Worm (Caenorhabditis elegans) whole organism, L4 larva: ENCODE results near the gene K09A9.8.

ENCODE experiments used
- Y48G9A.11 ChIP-seq: fragments of 200-800 bp; sonication (Bioruptor generic); IDR thresholded peaks from 2 replicates; pipeline ENCODE4 v1.3.6; 2022; ENCODE audit warnings: missing genetic modification reagents, missing genetic modification characterization, missing compliant biosample characterization
- ZK546.5 ChIP-seq, 2 experiments: sonication (generic microtip); optimal IDR thresholded peaks; 2 replicates each; lab custom pipeline; 2017; ENCODE audit warnings: missing biosample characterization in 2 of 2, missing genetic modification characterization in 2 of 2
- ceh-20 ChIP-seq: fragments of 200-800 bp; sonication (Bioruptor generic); IDR thresholded peaks from 2 replicates; pipeline ENCODE4 v1.3.6; 2022; ENCODE audit warnings: missing genetic modification reagents, missing genetic modification characterization, missing compliant biosample characterization
- dmd-9 ChIP-seq: fragments of 200-800 bp; sonication (Bioruptor generic); IDR thresholded peaks from 2 replicates; pipeline ENCODE4 v1.3.6; 2022; ENCODE audit warnings: missing genetic modification reagents, missing genetic modification characterization, missing compliant biosample characterization
- hlh-30 ChIP-seq: sonication (generic microtip); optimal IDR thresholded peaks from 2 replicates; lab custom pipeline; 2017; ENCODE audit warnings: antibody characterized with exemption, mild to moderate bottlenecking, missing genetic modification characterization, missing compliant biosample characterization; ENCODE audit not compliant: insufficient read depth
- lin-15B ChIP-seq: fragments of 150-350 bp; sonication (generic microtip); optimal IDR thresholded peaks from 3 replicates; lab custom pipeline; 2014; ENCODE audit warnings: missing biosample characterization, missing genetic modification characterization
- mdl-1 ChIP-seq, 2 experiments: fragments of 150-350 bp in 1 of 2; sonication (generic microtip) in 1 of 2; optimal IDR thresholded peaks; 2 replicates each; lab custom pipeline; 2014 to 2017; ENCODE audit warnings: missing biosample characterization in 2 of 2, missing genetic modification characterization in 2 of 2
- nhr-76 ChIP-seq: fragments of 150-350 bp; optimal IDR thresholded peaks from 2 replicates; lab custom pipeline; 2014; ENCODE audit warnings: missing biosample characterization, missing genetic modification characterization
- pha-4 ChIP-seq, 2 experiments: fragments of 150-350 bp in 1 of 2; fragments of 200-800 bp in 1 of 2; sonication (Bioruptor generic) in 1 of 2; IDR thresholded peaks in 1 of 2; optimal IDR thresholded peaks in 1 of 2; 2 replicates each; pipeline versions ENCODE4 v1.3.6 to Lab custom; 2014 to 2022; ENCODE audit warnings: missing genetic modification characterization in 2 of 2, missing genetic modification reagents in 2 of 2, missing biosample characterization in 1 of 2, missing compliant biosample characterization in 1 of 2
- snpc-4 ChIP-seq: fragments of 150-350 bp; optimal IDR thresholded peaks from 2 replicates; lab custom pipeline; 2014; ENCODE audit warnings: missing biosample characterization, missing genetic modification characterization
- unc-62 ChIP-seq, 3 experiments: fragments of 150-350 bp in 1 of 3; sonication (generic microtip); optimal IDR thresholded peaks in 2 of 3; peaks in 1 of 3; 1 replicate in 1 of 3; 2 replicates in 2 of 3; lab custom pipeline; 2014 to 2017; ENCODE audit warnings: missing biosample characterization in 3 of 3, missing genetic modification characterization in 3 of 3, missing genetic modification reagents in 3 of 3, missing genotype in 1 of 3
- zag-1 ChIP-seq: fragments of 150-350 bp; optimal IDR thresholded peaks from 2 replicates; lab custom pipeline; 2014; ENCODE audit warnings: missing biosample characterization, missing genetic modification characterization

ce11 chrX:15622041-15622440 is 25.1 kb upstream of the K09A9.8 start:
- TF ChIP-seq unc-62 (GFP tag; optimal IDR thresholded peaks at IDR 0.05 in 1 of 2; lab: Kevin White, UChicago) (no peak), unc-62 (tag; optimal IDR thresholded peaks at IDR 0.05; lab: Kevin White, UChicago) (no peak), hlh-30 (tag; lab: Kevin White, UChicago) (no peak), Y48G9A.11 (GFP tag; lab: Robert Waterston, UW) (no peak), ZK546.5 (tag; optimal IDR thresholded peaks at IDR 0.05; lab: Kevin White, UChicago) (no peak), mdl-1 (tag; optimal IDR thresholded peaks at IDR 0.05; lab: Kevin White, UChicago) (peak in 1 of 2 experiments; percentile 61), lin-15B (tag; lab: Kevin White, UChicago) (no peak), pha-4 (GFP tag; IDR thresholded peaks at IDR 0.05; lab: Robert Waterston, UW) (no peak), pha-4 (tag; optimal IDR thresholded peaks at IDR 0.05; lab: Kevin White, UChicago) (no peak), zag-1 (tag; lab: Kevin White, UChicago) (no peak), nhr-76 (no peak), ceh-20 (no peak), snpc-4 (tag; lab: Kevin White, UChicago) (no peak), dmd-9 (no peak)
